Fruit fly (Drosophila melanogaster) whole organism, adult: ENCODE results near the gene CG44139.

Experiments
- CG12768 ChIP-seq: fragments of 200-800 bp; sonication (Bioruptor generic); optimal IDR thresholded peaks from 2 replicates; lab custom pipeline; 2017; ENCODE audit warnings: missing biosample characterization, missing genetic modification characterization, mild to moderate bottlenecking, moderate library complexity, missing genetic modification reagents
- CG14711 ChIP-seq: fragments of 200-800 bp; sonication (Bioruptor generic); optimal IDR thresholded peaks from 2 replicates; lab custom pipeline; 2018; ENCODE audit warnings: missing biosample characterization, mild to moderate bottlenecking, missing genetic modification characterization, moderate library complexity
- CG1620 ChIP-seq: fragments of 200-800 bp; sonication (Bioruptor generic); optimal IDR thresholded peaks from 2 replicates; lab custom pipeline; 2016; ENCODE audit warnings: missing biosample characterization, missing genetic modification characterization
- CG33017 ChIP-seq: fragments of 200-800 bp; sonication (Bioruptor generic); optimal IDR thresholded peaks from 2 replicates; lab custom pipeline; 2018; ENCODE audit warnings: missing biosample characterization, mild to moderate bottlenecking, missing genetic modification characterization, moderate library complexity
- CG5204 ChIP-seq: fragments of 200-800 bp; sonication (Bioruptor generic); optimal IDR thresholded peaks from 2 replicates; lab custom pipeline; 2016; ENCODE audit warnings: missing biosample characterization, missing genetic modification characterization
- CG7045 ChIP-seq: fragments of 200-800 bp; sonication (Bioruptor generic); optimal IDR thresholded peaks from 2 replicates; lab custom pipeline; 2017; ENCODE audit warnings: missing biosample characterization, mild to moderate bottlenecking, missing genetic modification characterization
- Clk ChIP-seq: fragments of 200-800 bp; sonication (Bioruptor generic); optimal IDR thresholded peaks from 2 replicates; lab custom pipeline; 2017; ENCODE audit warnings: missing biosample characterization, missing genetic modification characterization
- Crg-1 ChIP-seq: fragments of 200-800 bp; sonication (Bioruptor generic); optimal IDR thresholded peaks from 2 replicates; lab custom pipeline; 2016; ENCODE audit warnings: missing biosample characterization, missing genetic modification characterization
- Hr96 ChIP-seq: fragments of 200-800 bp; sonication (Bioruptor generic); optimal IDR thresholded peaks from 2 replicates; lab custom pipeline; 2016; ENCODE audit warnings: missing biosample characterization, missing genetic modification characterization
- Mnt ChIP-seq: fragments of 200-800 bp; sonication (Bioruptor generic); optimal IDR thresholded peaks from 2 replicates; lab custom pipeline; 2016; ENCODE audit warnings: missing biosample characterization, mild to moderate bottlenecking, missing genetic modification characterization
- cic ChIP-seq: fragments of 200-800 bp; sonication (Bioruptor generic); optimal IDR thresholded peaks from 2 replicates; lab custom pipeline; 2017; ENCODE audit warnings: missing biosample characterization, mild to moderate bottlenecking, missing genetic modification characterization, moderate library complexity
- kay ChIP-seq: fragments of 200-800 bp; sonication (Bioruptor generic); peaks from one replicate; lab custom pipeline; 2016; ENCODE audit warnings: missing biosample characterization, missing genetic modification characterization, borderline replicate concordance
- pad ChIP-seq: fragments of 200-800 bp; sonication (Bioruptor generic); optimal IDR thresholded peaks from 3 replicates; lab custom pipeline; 2017; ENCODE audit warnings: missing biosample characterization, missing genetic modification characterization, mild to moderate bottlenecking, moderate library complexity, missing genetic modification reagents
- toe ChIP-seq: fragments of 200-800 bp; sonication (Bioruptor generic); optimal IDR thresholded peaks from 2 replicates; lab custom pipeline; 2016; ENCODE audit warnings: missing biosample characterization, missing genetic modification characterization

Gene CG44139

dm6 chr2L:2473842-2474386 lies 49.3 kb downstream of the CG44139 start:
- TF ChIP-seq toe (no peak), cic (GFP tag; lab: Kevin White, UChicago) (no peak), CG33017 (tag; lab: Kevin White, UChicago) (no peak), CG12768 (GFP tag; lab: Kevin White, UChicago) (no peak), CG5204 (no peak), CG7045 (GFP tag; lab: Kevin White, UChicago) (no peak), Clk (GFP tag; lab: Kevin White, UChicago) (no peak), CG1620 (no peak), CG14711 (no peak), Crg-1 (GFP tag; lab: Kevin White, UChicago) (no peak), Hr96 (GFP tag; lab: Kevin White, UChicago) (no peak), kay (GFP tag; lab: Kevin White, UChicago) (no peak), pad (GFP tag; lab: Kevin White, UChicago) (no peak), Mnt (GFP tag; lab: Kevin White, UChicago) (no peak)
